Worm (Caenorhabditis elegans) whole organism, mixed stage, embryonic: Measurements from ENCODE around the gene ZK970.8.

Experiments
- M03D4.4 ChIP-seq: sonication (generic microtip); optimal IDR thresholded peaks from 2 replicates; lab custom pipeline; 2017; ENCODE audit warnings: mild to moderate bottlenecking, missing genetic modification characterization, missing compliant biosample characterization
- blmp-1 ChIP-seq: fragments of 150-350 bp; optimal IDR thresholded peaks from 2 replicates; lab custom pipeline; 2014; ENCODE audit warnings: missing biosample characterization, missing genetic modification characterization
- ceh-39 ChIP-seq: fragments of 150-350 bp; optimal IDR thresholded peaks from 2 replicates; lab custom pipeline; 2014; ENCODE audit warnings: missing biosample characterization, missing genetic modification characterization
- ceh-43 ChIP-seq: fragments of 200-800 bp; sonication (Bioruptor generic); optimal IDR thresholded peaks from 2 replicates; lab custom pipeline; 2018; ENCODE audit warnings: mild to moderate bottlenecking, missing genetic modification characterization, moderate library complexity, missing compliant biosample characterization
- ceh-83 ChIP-seq: fragments of 200-800 bp; sonication (Bioruptor generic); optimal IDR thresholded peaks from 2 replicates; lab custom pipeline; 2018; ENCODE audit warnings: mild to moderate bottlenecking, missing genetic modification characterization, missing compliant biosample characterization
- ces-1 ChIP-seq: fragments of 150-350 bp; optimal IDR thresholded peaks from 2 replicates; lab custom pipeline; 2014; ENCODE audit warnings: missing biosample characterization, missing genetic modification reagents, missing genetic modification characterization
- cnd-1 ChIP-seq: fragments of 200-800 bp; sonication (Bioruptor generic); optimal IDR thresholded peaks from 2 replicates; lab custom pipeline; 2018; ENCODE audit warnings: mild to moderate bottlenecking, missing genetic modification characterization, missing compliant biosample characterization
- drap-1 ChIP-seq: fragments of 200-800 bp; sonication (Bioruptor generic); optimal IDR thresholded peaks from 3 replicates; lab custom pipeline; 2018; ENCODE audit warnings: mild to moderate bottlenecking, missing genetic modification characterization, missing compliant biosample characterization
- elt-1 ChIP-seq: sonication (generic microtip); optimal IDR thresholded peaks from 2 replicates; lab custom pipeline; 2017; ENCODE audit warnings: missing genetic modification characterization, mild to moderate bottlenecking, missing compliant biosample characterization, antibody characterized with exemption, moderate library complexity, borderline replicate concordance; ENCODE audit not compliant: insufficient read depth
- elt-3 ChIP-seq: fragments of 150-350 bp; optimal IDR thresholded peaks from 2 replicates; lab custom pipeline; 2014; ENCODE audit warnings: missing biosample characterization, missing genetic modification characterization
- flh-1 ChIP-seq: fragments of 200-800 bp; sonication (Bioruptor generic); optimal IDR thresholded peaks from 2 replicates; lab custom pipeline; 2018; ENCODE audit warnings: mild to moderate bottlenecking, missing genetic modification characterization, moderate library complexity, missing compliant biosample characterization
- ham-2 ChIP-seq: fragments of 200-800 bp; sonication (Bioruptor generic); optimal IDR thresholded peaks from 2 replicates; lab custom pipeline; 2018; ENCODE audit warnings: mild to moderate bottlenecking, missing genetic modification characterization, missing compliant biosample characterization
- hlh-1 ChIP-seq: fragments of 150-350 bp; optimal IDR thresholded peaks from 2 replicates; lab custom pipeline; 2014; ENCODE audit warnings: missing biosample characterization, missing genetic modification reagents, missing genetic modification characterization
- lin-13 ChIP-seq: fragments of 150-350 bp; optimal IDR thresholded peaks from 2 replicates; lab custom pipeline; 2014; ENCODE audit warnings: missing biosample characterization, missing genetic modification characterization
- lin-32 ChIP-seq: fragments of 200-800 bp; sonication (Bioruptor generic); optimal IDR thresholded peaks from 2 replicates; lab custom pipeline; 2018; ENCODE audit warnings: mild to moderate bottlenecking, missing genetic modification characterization, missing compliant biosample characterization
- lsy-2 ChIP-seq: fragments of 150-350 bp; optimal IDR thresholded peaks from 2 replicates; lab custom pipeline; 2014; ENCODE audit warnings: missing biosample characterization, missing genetic modification characterization
- mab-5 ChIP-seq: fragments of 150-350 bp; optimal IDR thresholded peaks from 2 replicates; lab custom pipeline; 2014; ENCODE audit warnings: missing biosample characterization, missing genetic modification characterization
- mep-1 ChIP-seq: fragments of 150-350 bp; optimal IDR thresholded peaks from 2 replicates; lab custom pipeline; 2017; ENCODE audit warnings: missing biosample characterization, missing genetic modification reagents, missing genetic modification characterization, inconsistent platforms
- mls-2 ChIP-seq: sonication (generic microtip); optimal IDR thresholded peaks from 2 replicates; lab custom pipeline; 2016; ENCODE audit warnings: mild to moderate bottlenecking, missing genetic modification characterization, moderate library complexity, missing compliant biosample characterization
- nhr-12 ChIP-seq: fragments of 150-350 bp; optimal IDR thresholded peaks from 2 replicates; lab custom pipeline; 2014; ENCODE audit warnings: missing biosample characterization, missing genetic modification characterization
- nhr-2 ChIP-seq: fragments of 150-350 bp; optimal IDR thresholded peaks from 2 replicates; lab custom pipeline; 2014; ENCODE audit warnings: missing biosample characterization, missing genetic modification characterization
- nhr-237 ChIP-seq: fragments of 150-350 bp; optimal IDR thresholded peaks from 2 replicates; lab custom pipeline; 2014; ENCODE audit warnings: missing biosample characterization, missing genetic modification characterization
- nhr-28 ChIP-seq: fragments of 150-350 bp; optimal IDR thresholded peaks from 2 replicates; lab custom pipeline; 2014; ENCODE audit warnings: missing biosample characterization, missing genetic modification characterization
- sem-2 ChIP-seq: fragments of 200-800 bp; sonication (Bioruptor generic); optimal IDR thresholded peaks from 2 replicates; lab custom pipeline; 2018; ENCODE audit warnings: mild to moderate bottlenecking, missing genetic modification characterization, missing compliant biosample characterization
- sptf-1 ChIP-seq: sonication (generic microtip); optimal IDR thresholded peaks from 2 replicates; lab custom pipeline; 2017; ENCODE audit warnings: mild to moderate bottlenecking, missing genetic modification characterization, moderate library complexity, missing compliant biosample characterization
- tbx-8 ChIP-seq: fragments of 200-800 bp; sonication (Bioruptor generic); optimal IDR thresholded peaks from 2 replicates; lab custom pipeline; 2018; ENCODE audit warnings: mild to moderate bottlenecking, missing genetic modification characterization, moderate library complexity, missing compliant biosample characterization
- unc-120 ChIP-seq: sonication (generic microtip); optimal IDR thresholded peaks from 2 replicates; lab custom pipeline; 2017; ENCODE audit warnings: missing genetic modification characterization, missing compliant biosample characterization; ENCODE audit not compliant: poor library complexity, severe bottlenecking
- unc-39 ChIP-seq: fragments of 150-350 bp; optimal IDR thresholded peaks from 2 replicates; lab custom pipeline; 2014; ENCODE audit warnings: missing biosample characterization, missing genetic modification characterization
- unc-62 ChIP-seq: fragments of 150-350 bp; optimal IDR thresholded peaks from 2 replicates; lab custom pipeline; 2014; ENCODE audit warnings: missing biosample characterization, missing genetic modification reagents, missing genetic modification characterization
- zip-8 ChIP-seq: fragments of 150-350 bp; optimal IDR thresholded peaks from 2 replicates; lab custom pipeline; 2014; ENCODE audit warnings: missing biosample characterization, missing genetic modification characterization
- ztf-11 ChIP-seq: fragments of 150-350 bp; optimal IDR thresholded peaks from 2 replicates; lab custom pipeline; 2014; ENCODE audit warnings: missing biosample characterization, missing genetic modification characterization

ZK970.8 gene

DNA sequence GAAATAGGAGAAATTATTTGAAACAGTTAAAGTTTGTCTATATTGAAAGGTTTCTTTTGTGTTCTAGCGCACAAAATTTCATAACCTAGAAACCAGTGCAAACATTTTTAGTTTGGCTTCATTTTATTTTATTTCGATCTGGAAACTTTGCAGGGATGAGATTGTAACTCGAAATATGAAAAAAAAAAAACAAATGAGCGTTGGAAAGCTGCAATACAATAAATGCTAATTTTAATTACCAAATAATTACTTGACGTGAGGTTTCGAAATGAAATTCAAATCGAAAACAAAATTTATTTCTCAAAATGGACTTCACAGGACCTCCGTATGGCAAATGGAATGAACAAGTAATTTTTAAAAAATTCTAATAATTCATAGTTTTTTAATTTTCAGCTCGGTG lies 7.6 kb downstream of the ZK970.8 start, which contains the start of gene M02G9.4:
Gene M02G9.4 (plus strand): TSS at position 301 of the 400 bp plus-strand sequence.
- TF ChIP-seq ces-1 (GFP tag; lab: Kevin White, UChicago) (no peak), lin-13 (tag; lab: Kevin White, UChicago) (no peak), flh-1 (no peak), mls-2 (no peak), hlh-1 (tag; lab: Kevin White, UChicago) (no peak), ham-2 (GFP tag; lab: Kevin White, UChicago) (no peak), cnd-1 (tag; lab: Kevin White, UChicago) (no peak), nhr-12 (tag; lab: Kevin White, UChicago) (no peak), nhr-2 (tag; lab: Kevin White, UChicago) (no peak), ceh-83 (GFP tag; lab: Kevin White, UChicago) (no peak), mab-5 (tag; lab: Kevin White, UChicago) (no peak), sptf-1 (tag; lab: Kevin White, UChicago) (no peak), ceh-43 (GFP tag; lab: Kevin White, UChicago) (no peak), tbx-8 (no peak)

DNA sequence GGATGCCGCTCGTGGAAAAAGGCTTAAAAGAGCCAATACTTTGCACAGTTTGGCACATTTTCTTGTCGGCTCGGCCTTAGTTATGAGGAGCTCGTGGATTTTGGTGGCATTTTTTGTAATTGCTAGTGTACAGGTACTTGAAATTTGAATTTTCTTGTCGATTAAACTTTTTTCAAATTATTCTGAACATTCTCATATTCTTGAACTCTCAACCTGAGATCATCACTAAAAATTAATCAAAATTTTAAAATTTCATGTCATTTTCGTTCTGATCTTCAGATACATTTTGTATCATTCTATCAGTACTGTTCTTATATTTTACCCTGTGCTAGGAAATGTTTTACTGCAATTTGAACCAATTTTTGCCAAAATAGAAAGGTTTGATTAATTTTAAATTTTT lies 12.0 kb downstream of the ZK970.8 start, which contains the start of gene idpp-4:
Gene idpp-4 (plus strand): TSS at position 51 of the 400 bp plus-strand sequence.
- TF ChIP-seq blmp-1 (no peak), ces-1 (GFP tag; lab: Kevin White, UChicago) (no peak), nhr-28 (no peak), sptf-1 (tag; lab: Kevin White, UChicago) (no peak), elt-3 (tag; lab: Kevin White, UChicago) (no peak), nhr-237 (tag; lab: Kevin White, UChicago) (no peak), ceh-43 (GFP tag; lab: Kevin White, UChicago) (no peak), zip-8 (tag; lab: Kevin White, UChicago) (no peak), unc-120 (tag; lab: Kevin White, UChicago) (no peak), lsy-2 (tag; lab: Kevin White, UChicago) (no peak)

DNA sequence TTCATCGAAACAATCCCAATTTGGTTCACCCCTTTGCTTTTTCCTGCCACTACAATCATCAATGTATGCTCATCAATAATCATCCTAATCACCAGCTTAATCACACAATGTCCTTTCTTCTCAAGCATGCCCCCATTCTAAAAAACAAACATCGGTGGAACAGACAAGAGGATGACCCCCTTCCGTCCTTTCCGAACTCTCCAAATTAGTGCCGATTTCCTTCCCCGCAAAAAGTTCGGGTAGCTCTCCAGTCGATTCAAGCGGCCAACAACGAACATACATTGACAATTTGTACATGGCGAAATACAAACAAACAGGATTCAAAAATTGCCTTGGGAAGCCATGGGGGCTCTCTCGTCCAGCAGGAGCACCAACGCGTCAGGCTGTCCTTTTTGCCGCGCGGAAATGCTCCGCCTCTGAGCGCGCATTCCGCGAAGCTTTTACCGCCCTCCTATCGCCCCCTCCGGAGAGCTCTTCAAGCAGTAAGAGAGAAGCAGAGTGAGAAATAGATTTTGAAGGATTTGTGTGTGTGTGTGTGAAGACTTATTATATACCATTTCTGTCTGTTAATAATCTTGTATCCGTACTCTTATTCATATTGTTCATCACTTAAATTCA lies 16.3 kb downstream of the ZK970.8 start, which contains the start of gene appg-1:
Gene appg-1 (plus strand): TSS at position 427 of the 618 bp plus-strand sequence.
- TF ChIP-seq ceh-43 (GFP tag; lab: Kevin White, UChicago) (no peak), elt-3 (tag; lab: Kevin White, UChicago) (no peak), M03D4.4 (no peak), mls-2 (no peak), ces-1 (GFP tag; lab: Kevin White, UChicago) (no peak), ceh-39 (no peak), ztf-11 (tag; lab: Kevin White, UChicago) (no peak)

DNA sequence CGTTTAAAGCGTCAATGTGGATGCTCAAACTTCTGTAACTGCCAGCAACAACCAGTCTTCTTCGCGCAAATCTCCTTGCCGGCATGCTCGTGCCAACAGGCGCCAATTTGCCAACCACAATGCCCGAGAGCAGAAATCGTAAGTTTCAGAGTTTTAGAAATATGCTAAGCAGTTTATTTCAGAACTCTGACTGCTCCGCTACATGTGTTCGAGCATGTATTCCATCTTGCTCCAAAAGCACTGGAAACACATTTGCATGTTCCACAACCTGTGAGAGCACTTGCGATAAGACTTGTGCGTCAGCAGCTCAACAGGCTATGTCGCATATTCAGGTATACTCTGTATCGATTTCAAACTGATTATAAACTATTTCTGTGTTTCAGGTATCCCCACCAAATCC lies 20.3 kb downstream of the ZK970.8 start:
- TF ChIP-seq elt-1 (tag; lab: Kevin White, UChicago) (no peak), ztf-11 (tag; lab: Kevin White, UChicago) (no peak), zip-8 (tag; lab: Kevin White, UChicago) (no peak), nhr-237 (tag; lab: Kevin White, UChicago) (no peak), ces-1 (GFP tag; lab: Kevin White, UChicago) (no peak), nhr-12 (tag; lab: Kevin White, UChicago) (no peak), lin-32 (GFP tag; lab: Kevin White, UChicago) (no peak), ceh-43 (GFP tag; lab: Kevin White, UChicago) (no peak), nhr-28 (no peak), mls-2 (no peak), M03D4.4 (no peak), unc-120 (tag; lab: Kevin White, UChicago) (no peak), unc-62 (GFP tag; lab: Kevin White, UChicago) (no peak), lsy-2 (tag; lab: Kevin White, UChicago) (no peak), drap-1 (no peak), unc-39 (tag; lab: Kevin White, UChicago) (no peak), sem-2 (GFP tag; lab: Kevin White, UChicago) (no peak), mep-1 (tag; lab: Kevin White, UChicago) (no peak), ceh-39 (no peak), mab-5 (tag; lab: Kevin White, UChicago) (no peak)
